Fruit fly (Drosophila melanogaster) S2 (cell line): ENCODE data around the gene CG13712.

Experiments used
- CG8478 ChIP-seq: fragments of >200 bp; optimal IDR thresholded peaks from 2 replicates; lab custom pipeline; 2018
- CTCF ChIP-seq, 2 experiments: fragments of >200 bp; optimal IDR thresholded peaks; 2 replicates each; lab custom pipeline; 2018

DNA sequence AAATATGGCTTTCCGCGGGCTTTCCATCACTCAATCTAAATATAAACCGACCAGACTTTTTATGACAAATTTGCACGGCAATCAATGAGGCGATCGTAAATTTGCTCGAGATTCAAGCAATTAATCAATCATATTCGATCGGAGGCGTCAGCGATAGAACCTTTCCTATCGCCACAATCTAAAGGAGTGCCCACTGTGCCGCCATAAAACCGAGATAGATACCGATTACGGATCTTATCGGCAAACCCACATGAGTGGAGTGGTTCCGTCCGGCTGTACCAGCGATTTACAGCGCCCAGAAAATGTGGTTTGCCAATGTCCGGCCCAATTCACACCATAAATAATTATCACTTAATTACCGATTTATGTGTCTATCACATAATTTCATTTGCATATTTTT lies 23.1 kb downstream of the CG13712 start:
- no peak for TF ChIP-seq CG8478 (lab: Kevin White, UChicago)
- no peak for TF ChIP-seq CTCF (optimal IDR thresholded peaks at IDR 0.05; lab: Kevin White, UChicago)
